Worm (Caenorhabditis elegans): ENCODE results near the gene kcc-1.

ce11 chrIV:7188030-7188429 is 18.0 kb upstream of the kcc-1 start, which contains the start of gene C42D4.13:
- TF ChIP-seq lsy-2 (tag; optimal IDR thresholded peaks at IDR 0.05) (no peak), nhr-21 (tag; optimal IDR thresholded peaks at IDR 0.05) (no peak), ztf-11 (tag; optimal IDR thresholded peaks at IDR 0.05) (no peak), elt-3 (tag; optimal IDR thresholded peaks at IDR 0.05) (no peak), ama-1 (optimal IDR thresholded peaks at IDR 0.05) (no peak), nhr-12 (tag; optimal IDR thresholded peaks at IDR 0.05) (no peak), fos-1 (tag; optimal IDR thresholded peaks at IDR 0.05) (no peak), mdl-1 (tag; optimal IDR thresholded peaks at IDR 0.05) (no peak), nhr-77 (tag; optimal IDR thresholded peaks at IDR 0.05) (no peak), ZK546.5 (tag; optimal IDR thresholded peaks at IDR 0.05) (no peak), sem-4 (tag; optimal IDR thresholded peaks at IDR 0.05) (no peak), ceh-82 (tag; optimal IDR thresholded peaks at IDR 0.05) (no peak), ztf-4 (tag; optimal IDR thresholded peaks at IDR 0.05) (no peak), unc-62 (GFP tag; optimal IDR thresholded peaks at IDR 0.05) (no peak)
